Worm (Caenorhabditis elegans) whole organism, L1 larva: ENCODE data around the gene sftb-1.

ENCODE experiments used
- ceh-88 ChIP-seq: fragments of 200-800 bp; sonication (Bioruptor generic); IDR thresholded peaks from 2 replicates; pipeline ENCODE4 v1.3.6; 2022; ENCODE audit warnings: missing genetic modification characterization, missing compliant biosample characterization
- ets-5 ChIP-seq: fragments of 200-800 bp; sonication (Bioruptor generic); IDR thresholded peaks from 2 replicates; pipeline ENCODE4 v1.3.6; 2022; ENCODE audit warnings: missing genetic modification characterization, missing compliant biosample characterization
- fkh-10 ChIP-seq: sonication (generic microtip); optimal IDR thresholded peaks from 2 replicates; lab custom pipeline; 2017; ENCODE audit warnings: missing biosample characterization, missing genetic modification reagents, missing genetic modification characterization
- mep-1 ChIP-seq: fragments of 150-350 bp; optimal IDR thresholded peaks from 2 replicates; lab custom pipeline; 2014; ENCODE audit warnings: missing biosample characterization, missing genetic modification characterization
- nhr-19 ChIP-seq: fragments of 200-800 bp; sonication (Bioruptor generic); conservative IDR thresholded peaks from 2 replicates; pipeline ENCODE4 v1.3.6; 2022; ENCODE audit warnings: missing genetic modification characterization, missing compliant biosample characterization
- nhr-71 ChIP-seq: sonication (generic microtip); optimal IDR thresholded peaks from 2 replicates; lab custom pipeline; 2016; ENCODE audit warnings: mild to moderate bottlenecking, missing genetic modification characterization, moderate library complexity, missing compliant biosample characterization
- nhr-76 ChIP-seq: sonication (generic microtip); optimal IDR thresholded peaks from 2 replicates; lab custom pipeline; 2017; ENCODE audit warnings: missing biosample characterization, missing genetic modification characterization
- sox-4 ChIP-seq: sonication (generic microtip); optimal IDR thresholded peaks from 2 replicates; lab custom pipeline; 2016; ENCODE audit warnings: missing genetic modification characterization, missing compliant biosample characterization

sftb-1 gene

DNA sequence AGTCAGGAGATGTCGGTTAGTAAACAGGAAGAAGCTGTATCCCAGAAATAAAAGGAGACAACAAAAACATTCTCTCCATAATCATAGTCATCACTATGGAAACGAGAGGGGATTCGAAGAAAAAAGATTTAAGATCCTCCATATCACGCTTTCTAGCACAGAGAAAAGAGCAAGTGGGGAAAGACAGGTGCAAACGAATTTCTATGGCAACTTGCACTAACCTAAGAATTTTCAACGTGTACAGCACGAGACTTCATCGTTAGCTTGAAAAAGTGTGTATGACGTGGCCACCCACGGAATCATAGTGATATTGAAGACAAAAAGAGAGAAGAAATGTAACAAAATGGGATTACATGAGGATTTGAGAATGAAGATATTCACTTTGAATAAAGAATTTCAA, 48.2 kb downstream of the sftb-1 start (continued):
- TF ChIP-seq fkh-10 (GFP tag; lab: Kevin White, UChicago) (no peak), ets-5 (GFP tag; lab: Robert Waterston, UW) (no peak), nhr-19 (GFP tag; lab: Robert Waterston, UW) (no peak), nhr-76 (no peak), nhr-71 (tag; lab: Kevin White, UChicago) (peak; percentile 61), ceh-88 (GFP tag; lab: Robert Waterston, UW) (no peak), sox-4 (tag; lab: Kevin White, UChicago) (peak; percentile 20), mep-1 (no peak)
